Fruit fly (Drosophila melanogaster) whole organism, embryonic: ENCODE results near the gene CG12010.
A peak's percentile ranks its signal among the peaks of the same experiment; 100 is the strongest.

Experiments used
- CG10274 ChIP-seq: fragments of 200-800 bp; sonication (Bioruptor generic); optimal IDR thresholded peaks from 3 replicates; lab custom pipeline; 2017; ENCODE audit warnings: missing biosample characterization, mild to moderate bottlenecking, missing genetic modification characterization
- CG11560 ChIP-seq: fragments of 200-800 bp; sonication (Bioruptor generic); IDR thresholded peaks from 3 replicates; pipeline ENCODE4 v1.3.6; 2022; ENCODE audit warnings: missing biosample characterization, missing genetic modification characterization
- CG11695 ChIP-seq: fragments of 200-800 bp; sonication (Bioruptor generic); IDR thresholded peaks from 3 replicates; pipeline ENCODE4 v1.3.6; 2022; ENCODE audit warnings: missing biosample characterization, missing genetic modification characterization
- CG12219 ChIP-seq: fragments of 200-800 bp; sonication (Bioruptor generic); optimal IDR thresholded peaks from 3 replicates; lab custom pipeline; 2018; ENCODE audit warnings: missing biosample characterization, mild to moderate bottlenecking, missing genetic modification characterization
- CG13624 ChIP-seq: fragments of 200-800 bp; sonication (Bioruptor generic); optimal IDR thresholded peaks from 2 replicates; lab custom pipeline; 2016; ENCODE audit warnings: missing biosample characterization, missing genetic modification characterization
- CG13894 ChIP-seq: fragments of 200-800 bp; sonication (Bioruptor generic); optimal IDR thresholded peaks from 3 replicates; lab custom pipeline; 2018; ENCODE audit warnings: missing biosample characterization, mild to moderate bottlenecking, missing genetic modification characterization, moderate library complexity
- CG14050 ChIP-seq: fragments of 200-800 bp; sonication (Bioruptor generic); IDR thresholded peaks from 3 replicates; pipeline ENCODE4 v1.3.6; 2022; ENCODE audit warnings: missing biosample characterization, missing genetic modification characterization
- CG15073 ChIP-seq: fragments of 200-800 bp; sonication (Bioruptor generic); optimal IDR thresholded peaks from 2 replicates; lab custom pipeline; 2016; ENCODE audit warnings: missing biosample characterization, missing genetic modification characterization
- CG15269 ChIP-seq: fragments of 200-800 bp; sonication (Bioruptor generic); optimal IDR thresholded peaks from 2 replicates; lab custom pipeline; 2018; ENCODE audit warnings: missing biosample characterization, mild to moderate bottlenecking, missing genetic modification characterization, moderate library complexity
- CG1603 ChIP-seq: fragments of 200-800 bp; sonication (Bioruptor generic); optimal IDR thresholded peaks from 2 replicates; lab custom pipeline; 2019; ENCODE audit warnings: missing biosample characterization, mild to moderate bottlenecking, missing genetic modification characterization, moderate library complexity
- CG17385 ChIP-seq: fragments of 200-800 bp; sonication (Bioruptor generic); optimal IDR thresholded peaks from 3 replicates; lab custom pipeline; 2018; ENCODE audit warnings: missing biosample characterization, mild to moderate bottlenecking, missing genetic modification characterization
- CG2202 ChIP-seq: fragments of 200-800 bp; sonication (Bioruptor generic); optimal IDR thresholded peaks from 2 replicates; lab custom pipeline; 2018; ENCODE audit warnings: missing biosample characterization, mild to moderate bottlenecking, missing genetic modification characterization
- CG32772 ChIP-seq: fragments of 200-800 bp; sonication (Bioruptor generic); IDR thresholded peaks from 2 replicates; pipeline ENCODE4 v1.3.6; 2022; ENCODE audit warnings: missing biosample characterization, missing genetic modification characterization
- CG33213 ChIP-seq: fragments of 200-800 bp; sonication (Bioruptor generic); optimal IDR thresholded peaks from 3 replicates; lab custom pipeline; 2016; ENCODE audit warnings: missing biosample characterization, missing genetic modification characterization
- CG43689 ChIP-seq: fragments of 200-800 bp; sonication (Bioruptor generic); IDR thresholded peaks from 2 replicates; pipeline ENCODE4 v1.3.6; 2022; ENCODE audit warnings: missing biosample characterization, missing genetic modification characterization
- CG5180 ChIP-seq: fragments of 200-800 bp; sonication (Bioruptor generic); optimal IDR thresholded peaks from 3 replicates; lab custom pipeline; 2017; ENCODE audit warnings: missing biosample characterization, missing genetic modification characterization, mild to moderate bottlenecking, moderate library complexity, missing genetic modification reagents
- CG7556 ChIP-seq: fragments of 200-800 bp; sonication (Bioruptor generic); optimal IDR thresholded peaks from 2 replicates; lab custom pipeline; 2017; ENCODE audit warnings: missing biosample characterization, mild to moderate bottlenecking, missing genetic modification characterization
- CG8281 ChIP-seq: fragments of 200-800 bp; sonication (Bioruptor generic); optimal IDR thresholded peaks from 2 replicates; lab custom pipeline; 2018; ENCODE audit warnings: missing biosample characterization, mild to moderate bottlenecking, missing genetic modification characterization, moderate library complexity
- CG9609 ChIP-seq: fragments of 200-800 bp; sonication (Bioruptor generic); optimal IDR thresholded peaks from 3 replicates; lab custom pipeline; 2016; ENCODE audit warnings: missing biosample characterization, missing genetic modification characterization
- CrebB ChIP-seq: fragments of 200-800 bp; sonication (Bioruptor generic); optimal IDR thresholded peaks from 3 replicates; lab custom pipeline; 2018; ENCODE audit warnings: missing biosample characterization, mild to moderate bottlenecking, missing genetic modification characterization
- D19B ChIP-seq: fragments of 200-800 bp; sonication (Bioruptor generic); optimal IDR thresholded peaks from 2 replicates; lab custom pipeline; 2017; ENCODE audit warnings: missing biosample characterization, mild to moderate bottlenecking, missing genetic modification characterization
- Dfd ChIP-seq, 2 experiments: fragments of >200 bp; optimal IDR thresholded peaks; 2 replicates each; lab custom pipeline; 2017; ENCODE audit warnings: missing biosample characterization in 2 of 2, missing genetic modification characterization in 2 of 2
- Drgx ChIP-seq: fragments of 200-800 bp; sonication (Bioruptor generic); IDR thresholded peaks from 2 replicates; pipeline ENCODE4 v1.3.6; 2022; ENCODE audit warnings: missing biosample characterization, missing genetic modification characterization
- E2f2 ChIP-seq: fragments of 200-800 bp; sonication (Bioruptor generic); IDR thresholded peaks from 2 replicates; pipeline ENCODE4 v1.3.6; 2022; ENCODE audit warnings: missing biosample characterization, missing genetic modification characterization
- Eip74EF ChIP-seq, 2 experiments: fragments of 200-800 bp in 1 of 2; fragments of >200 bp in 1 of 2; sonication (Bioruptor generic) in 1 of 2; optimal IDR thresholded peaks; 2 replicates each; lab custom pipeline; 2017 to 2019; ENCODE audit warnings: missing biosample characterization in 2 of 2, missing genetic modification characterization in 2 of 2, mild to moderate bottlenecking in 1 of 2, moderate library complexity in 1 of 2
- Ets65A ChIP-seq: fragments of 200-800 bp; sonication (Bioruptor generic); peaks from one replicate; lab custom pipeline; 2016; ENCODE audit warnings: missing biosample characterization, missing genetic modification characterization
- H2.0 ChIP-seq: fragments of 200-800 bp; sonication (Bioruptor generic); IDR thresholded peaks from 2 replicates; pipeline ENCODE4 v1.3.6; 2022; ENCODE audit warnings: missing biosample characterization, missing genetic modification characterization
- HmgZ ChIP-seq: fragments of 200-800 bp; sonication (Bioruptor generic); optimal IDR thresholded peaks from 2 replicates; lab custom pipeline; 2018; ENCODE audit warnings: missing biosample characterization, mild to moderate bottlenecking, missing genetic modification characterization
- Hr39 ChIP-seq: fragments of >200 bp; optimal IDR thresholded peaks from 2 replicates; lab custom pipeline; 2017
- Lim3 ChIP-seq: fragments of 200-800 bp; sonication (Bioruptor generic); IDR thresholded peaks from 2 replicates; pipeline ENCODE4 v1.3.6; 2022; ENCODE audit warnings: missing biosample characterization, missing genetic modification characterization
- MTF-1 ChIP-seq: fragments of 200-800 bp; sonication (Bioruptor generic); optimal IDR thresholded peaks from 2 replicates; lab custom pipeline; 2018; ENCODE audit warnings: missing biosample characterization, mild to moderate bottlenecking, missing genetic modification characterization, borderline replicate concordance
- Med ChIP-seq: fragments of 200-800 bp; sonication (Bioruptor generic); peaks from one replicate; lab custom pipeline; 2016; ENCODE audit warnings: missing biosample characterization, missing genetic modification characterization, mild to moderate bottlenecking, inconsistent platforms, moderate library complexity
- Nf-YB ChIP-seq: fragments of 200-800 bp; sonication (Bioruptor generic); optimal IDR thresholded peaks from 3 replicates; lab custom pipeline; 2019; ENCODE audit warnings: missing biosample characterization, mild to moderate bottlenecking, missing genetic modification characterization, moderate library complexity
- Sox102F ChIP-seq: fragments of 200-800 bp; sonication (Bioruptor generic); optimal IDR thresholded peaks from 2 replicates; lab custom pipeline; 2018; ENCODE audit warnings: missing biosample characterization, mild to moderate bottlenecking, missing genetic modification characterization, moderate library complexity
- bowl ChIP-seq: fragments of 200-800 bp; sonication (Bioruptor generic); IDR thresholded peaks from 2 replicates; pipeline ENCODE4 v1.3.6; 2022; ENCODE audit warnings: missing biosample characterization, missing genetic modification characterization
- chinmo ChIP-seq: fragments of 200-800 bp; sonication (Bioruptor generic); IDR thresholded peaks from 4 replicates; pipeline ENCODE4 v1.3.6; 2022; ENCODE audit warnings: missing biosample characterization, missing genetic modification characterization; ENCODE audit not compliant: partially characterized antibody
- dati ChIP-seq: fragments of 200-800 bp; sonication (Bioruptor generic); IDR thresholded peaks from 2 replicates; pipeline ENCODE4 v1.3.6; 2022; ENCODE audit warnings: missing biosample characterization, missing genetic modification characterization
- esg ChIP-seq: fragments of 200-800 bp; sonication (Bioruptor generic); conservative IDR thresholded peaks from 2 replicates; pipeline ENCODE4 v1.3.6; 2022; ENCODE audit warnings: missing biosample characterization, missing genetic modification characterization
- exex ChIP-seq: fragments of 200-800 bp; sonication (Bioruptor generic); optimal IDR thresholded peaks from 4 replicates; lab custom pipeline; 2018; ENCODE audit warnings: missing biosample characterization, mild to moderate bottlenecking, missing genetic modification characterization, moderate library complexity
- ftz-f1 ChIP-seq: fragments of 200-800 bp; sonication (Bioruptor generic); optimal IDR thresholded peaks from 2 replicates; lab custom pipeline; 2016; ENCODE audit warnings: missing biosample characterization, missing genetic modification characterization
- gcm ChIP-seq: fragments of 200-800 bp; sonication (Bioruptor generic); optimal IDR thresholded peaks from 2 replicates; lab custom pipeline; 2019; ENCODE audit warnings: missing biosample characterization, mild to moderate bottlenecking, missing genetic modification characterization, moderate library complexity
- gcm2 ChIP-seq: fragments of 200-800 bp; sonication (Bioruptor generic); optimal IDR thresholded peaks from 2 replicates; lab custom pipeline; 2016; ENCODE audit warnings: missing biosample characterization, missing genetic modification characterization
- gt ChIP-seq: fragments of 200-800 bp; sonication (Bioruptor generic); IDR thresholded peaks from 2 replicates; pipeline ENCODE4 v1.3.6; 2022; ENCODE audit warnings: missing biosample characterization, missing genetic modification characterization
- hkb ChIP-seq, 2 experiments: fragments of 200-800 bp in 1 of 2; fragments of >200 bp in 1 of 2; sonication (Bioruptor generic) in 1 of 2; IDR thresholded peaks in 1 of 2; optimal IDR thresholded peaks in 1 of 2; 2 replicates each; pipeline versions ENCODE4 v1.3.6 to Lab custom; 2017 to 2022; ENCODE audit warnings: missing biosample characterization in 1 of 2, missing genetic modification characterization in 1 of 2
- jing ChIP-seq: fragments of 200-800 bp; sonication (Bioruptor generic); optimal IDR thresholded peaks from 2 replicates; lab custom pipeline; 2018; ENCODE audit warnings: missing biosample characterization, mild to moderate bottlenecking, missing genetic modification characterization
- lov ChIP-seq, 2 experiments: fragments of 200-800 bp in 1 of 2; fragments of >200 bp in 1 of 2; sonication (Bioruptor generic) in 1 of 2; IDR thresholded peaks in 1 of 2; optimal IDR thresholded peaks in 1 of 2; 2 replicates in 1 of 2; 3 replicates in 1 of 2; pipeline versions ENCODE4 v1.3.6 to Lab custom; 2017 to 2022; ENCODE audit warnings: missing biosample characterization in 1 of 2, missing genetic modification characterization in 1 of 2
- p53 ChIP-seq: fragments of 200-800 bp; sonication (Bioruptor generic); optimal IDR thresholded peaks from 2 replicates; lab custom pipeline; 2016; ENCODE audit warnings: missing biosample characterization, missing genetic modification characterization
- pita ChIP-seq: fragments of 200-800 bp; sonication (Bioruptor generic); optimal IDR thresholded peaks from 2 replicates; lab custom pipeline; 2017; ENCODE audit warnings: missing biosample characterization, mild to moderate bottlenecking, missing genetic modification characterization
- tgo ChIP-seq: fragments of 200-800 bp; sonication (Bioruptor generic); IDR thresholded peaks from 3 replicates; pipeline ENCODE4 v1.3.6; 2022; ENCODE audit warnings: missing biosample characterization, missing genetic modification characterization
- ttk ChIP-seq: fragments of 200-800 bp; sonication (Bioruptor generic); IDR thresholded peaks from 2 replicates; pipeline ENCODE4 v2.1.2; 2022; ENCODE audit warnings: missing biosample characterization, missing genetic modification characterization

The CG12010 gene

DNA sequence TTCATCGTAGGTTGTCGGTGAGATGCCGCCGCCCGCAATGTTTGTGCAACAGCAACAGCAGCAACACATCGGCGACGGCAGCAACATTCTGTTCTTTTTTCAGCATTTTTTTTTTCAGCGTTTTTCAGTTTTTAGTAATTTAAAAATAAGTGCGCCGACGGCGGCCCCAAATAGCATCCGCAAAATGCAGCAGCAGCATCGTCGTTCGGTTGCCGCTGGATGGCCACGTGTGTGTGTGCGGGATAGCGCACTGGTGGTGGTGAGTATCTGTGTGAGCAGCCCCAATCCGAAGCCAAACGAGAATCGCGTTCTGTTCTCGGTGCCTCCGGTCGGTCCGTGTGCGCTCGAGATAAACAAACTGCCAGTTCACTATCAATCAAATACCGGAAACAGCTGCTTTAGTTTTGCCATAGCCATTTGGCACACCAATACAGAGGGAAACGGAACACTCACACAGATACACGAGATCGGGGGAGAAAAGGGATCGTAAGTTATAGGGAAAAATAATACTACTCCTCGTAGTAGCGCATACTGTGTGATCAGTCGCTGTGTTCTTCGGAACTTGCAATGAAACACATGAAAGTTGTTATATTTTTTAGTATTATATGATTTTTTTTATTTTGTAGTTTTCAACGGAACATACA is 26.6 kb downstream of the CG12010 start (continued):
- no peak for TF ChIP-seq D19B
- TF ChIP-seq gt = no peak
- TF ChIP-seq tgo (GFP tag; lab: Robert Waterston, UW) = no peak
- TF ChIP-seq CG13894 (tag; lab: Kevin White, UChicago) = peak; percentile 0
- no peak for TF ChIP-seq p53 (GFP tag; lab: Kevin White, UChicago)
- TF ChIP-seq CG1603 (tag; lab: Kevin White, UChicago) = no peak
- no peak for TF ChIP-seq Hr39 (lab: Kevin White, UChicago)
- no peak for TF ChIP-seq CG17385 (GFP tag; lab: Kevin White, UChicago)
- no peak for TF ChIP-seq CG12219 (GFP tag; lab: Kevin White, UChicago)
- peak; percentile 1 for TF ChIP-seq HmgZ
- TF ChIP-seq CG14050 = no peak
- no peak for TF ChIP-seq jing (GFP tag; lab: Kevin White, UChicago)
- no peak for TF ChIP-seq pita
- peak; percentile 67 for TF ChIP-seq Med (GFP tag; lab: Kevin White, UChicago)
- TF ChIP-seq bowl (GFP tag; lab: Robert Waterston, UW) = no peak
- TF ChIP-seq Drgx (GFP tag; lab: Robert Waterston, UW) = peak; percentile 48
- no peak for TF ChIP-seq CrebB
- TF ChIP-seq Lim3 (GFP tag; lab: Robert Waterston, UW) = no peak
- no peak for TF ChIP-seq CG15269 (tag; lab: Kevin White, UChicago)
- no peak for TF ChIP-seq CG2202
- no peak for TF ChIP-seq Eip74EF (GFP tag; optimal IDR thresholded peaks at IDR 0.05; lab: Kevin White, UChicago)
- TF ChIP-seq Sox102F = no peak
- TF ChIP-seq esg = no peak
- no peak for TF ChIP-seq CG10274 (GFP tag; lab: Kevin White, UChicago)
- 0 out of 4 replicates have a peak, but pooled peaks have one; percentile 64 for TF ChIP-seq chinmo (GFP tag; lab: Robert Waterston, UW)
- no peak for TF ChIP-seq exex (tag; lab: Kevin White, UChicago)
- TF ChIP-seq CG15073 (GFP tag; lab: Kevin White, UChicago) = no peak
- no peak for TF ChIP-seq hkb (optimal IDR thresholded peaks at IDR 0.05; lab: Kevin White, UChicago)
- TF ChIP-seq hkb (GFP tag; IDR thresholded peaks at IDR 0.05; lab: Robert Waterston, UW) = no peak
- no peak for TF ChIP-seq CG33213
- TF ChIP-seq CG43689 (GFP tag; lab: Robert Waterston, UW) = no peak
- no peak for TF ChIP-seq Dfd (GFP tag; optimal IDR thresholded peaks at IDR 0.05; lab: Kevin White, UChicago)
- TF ChIP-seq lov (optimal IDR thresholded peaks at IDR 0.05; lab: Kevin White, UChicago) = no peak
- no peak for TF ChIP-seq lov (GFP tag; IDR thresholded peaks at IDR 0.05; lab: Robert Waterston, UW)
- peak; percentile 15; the same call in 1 of the 2 replicates for TF ChIP-seq E2f2
- TF ChIP-seq dati (GFP tag; lab: Robert Waterston, UW) = no peak
- no peak for TF ChIP-seq CG32772 (GFP tag; lab: Robert Waterston, UW)
- no peak for TF ChIP-seq MTF-1
- no peak for TF ChIP-seq CG8281 (tag; lab: Kevin White, UChicago)
- no peak for TF ChIP-seq CG11695 (GFP tag; lab: Robert Waterston, UW)
- TF ChIP-seq Ets65A (GFP tag; lab: Kevin White, UChicago) = no peak
- TF ChIP-seq Nf-YB (GFP tag; lab: Kevin White, UChicago) = no peak
- no peak for TF ChIP-seq CG11560 (tag; lab: Robert Waterston, UW)
- no peak for TF ChIP-seq CG7556 (GFP tag; lab: Kevin White, UChicago)
- no peak for TF ChIP-seq CG5180 (GFP tag; lab: Kevin White, UChicago)
- no peak for TF ChIP-seq gcm (GFP tag; lab: Kevin White, UChicago)
- TF ChIP-seq CG13624 (GFP tag; lab: Kevin White, UChicago) = no peak
- TF ChIP-seq ttk = no peak
- TF ChIP-seq H2.0 (GFP tag; lab: Robert Waterston, UW) = no peak
- no peak for TF ChIP-seq CG9609 (GFP tag; lab: Kevin White, UChicago)
- TF ChIP-seq gcm2 (GFP tag; lab: Kevin White, UChicago) = no peak
- no peak for TF ChIP-seq ftz-f1 (GFP tag; lab: Kevin White, UChicago)
